Fruit fly (Drosophila melanogaster): Measurements from ENCODE around the gene mtm.

mtm gene

DNA sequence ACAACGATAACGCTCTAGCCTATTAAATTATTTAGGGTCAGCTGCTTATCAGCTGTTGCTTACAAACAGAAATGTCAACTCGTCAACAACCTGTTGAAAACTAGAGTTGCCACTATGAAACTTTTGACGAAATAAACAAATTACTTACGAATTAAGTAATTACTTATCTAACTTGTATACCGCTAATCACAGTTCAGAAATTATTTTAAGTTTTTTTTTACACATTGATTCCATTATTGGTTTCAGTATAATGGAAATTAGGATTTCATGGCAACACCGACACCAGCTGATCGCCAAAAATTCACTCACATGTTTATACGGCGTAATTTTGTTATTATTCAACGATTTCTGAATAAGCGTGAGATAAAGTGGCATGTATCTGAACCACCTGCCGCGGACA lies 1.0 kb upstream of the mtm start, which contains the start of the genes CG9117 and CG31643 (continued):
- TF ChIP-seq CG10462 (GFP tag; optimal IDR thresholded peaks at IDR 0.05), result peak; percentile 13
- no peak for TF ChIP-seq CG8089 (GFP tag; optimal IDR thresholded peaks at IDR 0.05)
- no peak for TF ChIP-seq luna (GFP tag; optimal IDR thresholded peaks at IDR 0.05)
- no peak for TF ChIP-seq CG4360 (GFP tag; IDR thresholded peaks at IDR 0.05)
- TF ChIP-seq emc (GFP tag; optimal IDR thresholded peaks at IDR 0.05), result no peak
- no peak for TF ChIP-seq Dip2 (GFP tag; IDR thresholded peaks at IDR 0.05)
- peak; percentile 46 for TF ChIP-seq bcd (GFP tag; optimal IDR thresholded peaks at IDR 0.05)
- TF ChIP-seq kay (GFP tag; optimal IDR thresholded peaks at IDR 0.05), result peak; percentile 33
- no peak for TF ChIP-seq NC2α (GFP tag; optimal IDR thresholded peaks at IDR 0.05)
- TF ChIP-seq NC2β (GFP tag; optimal IDR thresholded peaks at IDR 0.05), result peak; percentile 32
- TF ChIP-seq lmd (GFP tag; IDR thresholded peaks at IDR 0.05), result peak; percentile 25; the same call in 1 of the 2 replicates
- TF ChIP-seq gsb (GFP tag; IDR thresholded peaks at IDR 0.05), result no peak
- TF ChIP-seq ftz-f1 (GFP tag; optimal IDR thresholded peaks at IDR 0.05), result no peak
- TF ChIP-seq CG8944 (GFP tag; optimal IDR thresholded peaks at IDR 0.05), result peak; percentile 54
- no peak for TF ChIP-seq CG18011 (GFP tag; optimal IDR thresholded peaks at IDR 0.05)
- TF ChIP-seq CG30431 (GFP tag; optimal IDR thresholded peaks at IDR 0.05), result no peak
- TF ChIP-seq Gsc (GFP tag; IDR thresholded peaks at IDR 0.05), result no peak
- no peak for TF ChIP-seq jing (GFP tag; optimal IDR thresholded peaks at IDR 0.05)
- no peak for TF ChIP-seq da (GFP tag; optimal IDR thresholded peaks at IDR 0.05)
- no peak for TF ChIP-seq Lpt (GFP tag; optimal IDR thresholded peaks at IDR 0.05)
- TF ChIP-seq CG17612 (GFP tag; IDR thresholded peaks at IDR 0.05), result no peak
- peak; percentile 97 for TF ChIP-seq scrt (GFP tag; optimal IDR thresholded peaks at IDR 0.05)
- no peak for TF ChIP-seq CG5180 (GFP tag; optimal IDR thresholded peaks at IDR 0.05)
- no peak for TF ChIP-seq CG6272 (GFP tag; IDR thresholded peaks at IDR 0.05)
- no peak for TF ChIP-seq GATAe (GFP tag; conservative IDR thresholded peaks at IDR 0.05)
- TF ChIP-seq CHES-1-like (GFP tag; optimal IDR thresholded peaks at IDR 0.05), result peak; percentile 70
- peak; percentile 55 for TF ChIP-seq Rfx (GFP tag; IDR thresholded peaks at IDR 0.05)
- TF ChIP-seq CG1024 (GFP tag; IDR thresholded peaks at IDR 0.05), result no peak
- peak; percentile 61 for TF ChIP-seq Max (GFP tag; optimal IDR thresholded peaks at IDR 0.05)
- TF ChIP-seq CG9215 (GFP tag; IDR thresholded peaks at IDR 0.05), result no peak
- no peak for TF ChIP-seq Nf-YC (tag; optimal IDR thresholded peaks at IDR 0.05)
- 0 out of 2 replicates have a peak, but pooled peaks have one; percentile 7 for TF ChIP-seq esg (GFP tag; conservative IDR thresholded peaks at IDR 0.05)
- TF ChIP-seq CG12155 (GFP tag; optimal IDR thresholded peaks at IDR 0.05), result peak; percentile 71
- TF ChIP-seq br (optimal IDR thresholded peaks at IDR 0.05), result no peak
- no peak for TF ChIP-seq gsb-n (tag; optimal IDR thresholded peaks at IDR 0.05)
- TF ChIP-seq CG11398 (GFP tag; optimal IDR thresholded peaks at IDR 0.05), result no peak
- TF ChIP-seq bbx (GFP tag; IDR thresholded peaks at IDR 0.05; ENCODE audit: partially characterized antibody), result no peak
- TF ChIP-seq CG15073 (GFP tag; optimal IDR thresholded peaks at IDR 0.05), result no peak
- TF ChIP-seq sug (tag; optimal IDR thresholded peaks at IDR 0.05), result no peak
- TF ChIP-seq CG4424 (GFP tag; optimal IDR thresholded peaks at IDR 0.05), result no peak
- TF ChIP-seq NfI (GFP tag; optimal IDR thresholded peaks at IDR 0.05), result peak; percentile 63
- no peak for TF ChIP-seq gce (GFP tag; IDR thresholded peaks at IDR 0.05)
- TF ChIP-seq oc (tag; optimal IDR thresholded peaks at IDR 0.05), result peak; percentile 41
- TF ChIP-seq slbo (GFP tag; IDR thresholded peaks at IDR 0.05), result no peak; the same call in 1 of the 2 replicates
- TF ChIP-seq Bteb2 (GFP tag; optimal IDR thresholded peaks at IDR 0.05), result peak; percentile 73
- TF ChIP-seq CG17328 (GFP tag; IDR thresholded peaks at IDR 0.05), result peak; percentile 31; the same call in 1 of the 2 replicates
- TF ChIP-seq CG10565 (GFP tag; optimal IDR thresholded peaks at IDR 0.05), result no peak
- peak; percentile 60 to 61 for TF ChIP-seq dpn (GFP tag; optimal IDR thresholded peaks at IDR 0.05)
- peak; percentile 63; the same call in 1 of the 3 replicates for TF ChIP-seq CG34422 (GFP tag; IDR thresholded peaks at IDR 0.05)
- peak; percentile 61 for TF ChIP-seq nerfin-1 (tag; optimal IDR thresholded peaks at IDR 0.05)
- TF ChIP-seq CG3407 (GFP tag; optimal IDR thresholded peaks at IDR 0.05), result no peak
- no peak for TF ChIP-seq danr (GFP tag; IDR thresholded peaks at IDR 0.05)
- peak; percentile 91 for TF ChIP-seq Med (GFP tag)

Data from whole organism, embryonic.